Fruit fly (Drosophila melanogaster) Kc167 (cell line): Measurements from ENCODE around the gene Ubqn.

Experiments
- h ChIP-seq: fragments of >200 bp; optimal IDR thresholded peaks from 3 replicates; lab custom pipeline; 2018; ENCODE audit warnings: missing external identifiers
- insv ChIP-seq: fragments of >200 bp; optimal IDR thresholded peaks from 3 replicates; lab custom pipeline; 2018; ENCODE audit warnings: missing external identifiers
- psq ChIP-seq: fragments of >200 bp; optimal IDR thresholded peaks from 2 replicates; lab custom pipeline; 2017; ENCODE audit warnings: missing external identifiers

- no peak for TF ChIP-seq insv (lab: Kevin White, UChicago)
- no peak for TF ChIP-seq h (lab: Kevin White, UChicago)
- TF ChIP-seq psq (lab: Kevin White, UChicago) = no peak
Observed at dm6 chrX:19638328-19638940, 45.2 kb upstream of the Ubqn start, which contains the start of gene Rcd-1.
